Fruit fly (Drosophila melanogaster): ENCODE results near the gene CG15406.

DNA sequence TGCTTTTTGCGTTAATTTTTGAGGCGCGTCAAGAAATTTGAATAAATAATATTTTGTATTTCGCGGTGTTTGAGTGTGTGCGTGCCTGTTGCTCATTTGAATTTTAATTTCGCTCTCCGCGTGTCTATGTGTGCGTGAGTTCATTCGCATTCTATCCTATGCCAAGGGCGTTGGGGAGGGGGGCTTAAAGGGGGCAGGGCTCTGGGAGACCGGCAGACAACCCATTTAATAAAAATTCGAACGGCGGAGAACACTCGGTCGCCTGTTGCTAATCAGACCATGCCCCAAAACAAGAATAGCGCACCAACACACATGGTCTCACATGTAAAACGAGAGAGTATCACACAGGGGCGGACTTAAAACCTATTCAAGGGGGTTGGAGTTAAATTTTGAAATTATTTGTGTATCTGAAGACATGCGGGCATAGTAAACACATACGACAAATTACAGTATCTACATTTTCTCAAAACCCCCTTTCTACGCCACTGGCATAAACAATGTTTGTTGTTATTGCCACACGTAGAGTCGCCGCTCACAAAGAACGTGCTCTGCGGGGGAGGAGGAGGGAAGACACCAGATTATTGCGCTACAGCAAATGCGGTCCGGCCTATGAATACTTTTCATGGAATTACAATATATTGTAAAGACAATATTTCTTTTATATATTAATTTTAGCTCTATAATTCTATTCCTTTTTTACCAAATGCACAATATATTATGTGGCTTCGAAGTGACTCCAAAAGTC lies 7.1 kb upstream of the CG15406 start:
- TF ChIP-seq CG32121 (GFP tag; IDR thresholded peaks at IDR 0.05) (peak; percentile 99), Pif1B (GFP tag; optimal IDR thresholded peaks at IDR 0.05) (peak; percentile 100), CG8159 (tag; optimal IDR thresholded peaks at IDR 0.05) (peak; percentile 100)

Data from whole organism, pupa.